Worm (Caenorhabditis elegans): ENCODE results near the gene pitr-3.

Gene pitr-3

DNA sequence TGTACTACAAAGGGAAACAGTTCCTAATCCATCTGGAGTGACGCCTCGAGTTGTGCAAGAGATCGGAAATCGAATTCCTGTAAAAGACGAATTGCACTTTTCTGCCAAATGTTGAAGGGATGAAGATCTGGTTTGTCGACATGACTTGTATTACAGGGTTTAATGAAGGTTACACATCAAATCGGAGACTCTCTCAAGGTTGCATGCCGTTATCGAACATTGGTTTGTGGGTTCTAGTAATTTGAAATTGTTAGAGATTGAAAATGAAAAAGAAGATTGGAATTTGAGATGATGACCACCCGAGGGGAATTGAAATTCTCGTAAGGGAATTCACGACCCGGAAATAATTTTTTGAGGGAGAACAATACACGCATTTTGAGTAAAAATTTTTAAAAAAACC, 25.1 kb upstream of the pitr-3 start (continued):
- TF ChIP-seq sma-3 (GFP tag; optimal IDR thresholded peaks at IDR 0.05): no peak
- no peak for TF ChIP-seq ztf-1 (GFP tag; conservative IDR thresholded peaks at IDR 0.05)
- TF ChIP-seq unc-39 (tag; optimal IDR thresholded peaks at IDR 0.05): no peak
- peak; percentile 8 for TF ChIP-seq nhr-6 (tag; optimal IDR thresholded peaks at IDR 0.05)

DNA sequence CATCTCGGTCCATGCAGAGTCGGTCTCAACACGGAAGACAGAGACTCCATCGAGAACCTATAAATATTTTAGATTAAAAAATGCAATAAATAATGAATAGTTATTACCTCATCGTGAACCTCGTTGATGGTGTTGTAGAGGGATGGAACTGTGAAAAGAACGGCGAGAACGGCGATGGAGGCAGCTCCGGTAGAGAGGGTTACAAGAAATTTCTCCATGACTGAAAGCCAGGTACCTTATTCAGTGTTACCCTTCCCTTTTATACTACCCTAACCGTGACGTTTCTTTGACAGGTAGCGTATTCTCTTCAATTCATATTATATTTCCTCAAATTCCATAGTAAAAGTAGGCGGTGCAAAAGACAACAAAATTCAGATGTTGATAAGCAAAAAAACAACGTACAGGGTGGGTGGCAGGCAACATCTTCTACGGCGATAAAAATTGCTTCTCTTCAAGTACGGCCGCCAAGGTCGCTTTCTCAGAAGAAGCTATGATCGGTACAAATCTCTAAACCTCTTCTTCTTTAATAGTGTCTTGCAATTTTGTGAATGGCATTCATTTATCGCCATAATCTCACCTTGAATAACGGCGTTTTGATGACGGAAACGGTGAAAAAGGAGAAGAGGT, 24.0 kb upstream of the pitr-3 start, which contains the start of gene col-10:
TSS of gene col-10 (minus strand) at position 235 of the 627 bp plus-strand sequence.
- TF ChIP-seq lin-11 (tag; optimal IDR thresholded peaks at IDR 0.05) (no peak), nhr-6 (tag; optimal IDR thresholded peaks at IDR 0.05) (no peak), unc-55 (GFP tag; optimal IDR thresholded peaks at IDR 0.05) (no peak), aly-2 (tag; optimal IDR thresholded peaks at IDR 0.05) (no peak), unc-39 (tag; optimal IDR thresholded peaks at IDR 0.05) (no peak), C34F6.9 (tag; optimal IDR thresholded peaks at IDR 0.05) (no peak), nhr-23 (tag; optimal IDR thresholded peaks at IDR 0.05) (no peak), lsy-2 (tag; optimal IDR thresholded peaks at IDR 0.05) (no peak), mdl-1 (tag; optimal IDR thresholded peaks at IDR 0.05) (no peak), nhr-237 (tag; optimal IDR thresholded peaks at IDR 0.05) (no peak), sem-4 (tag; optimal IDR thresholded peaks at IDR 0.05) (no peak), snpc-4 (tag; optimal IDR thresholded peaks at IDR 0.05) (no peak), lin-39 (tag; optimal IDR thresholded peaks at IDR 0.05) (no peak), ZK546.5 (tag; optimal IDR thresholded peaks at IDR 0.05) (no peak), mab-5 (tag; optimal IDR thresholded peaks at IDR 0.05) (no peak), fos-1 (tag; optimal IDR thresholded peaks at IDR 0.05) (peak; percentile 3), zag-1 (tag; optimal IDR thresholded peaks at IDR 0.05) (no peak), ceh-16 (tag; optimal IDR thresholded peaks at IDR 0.05) (peak; percentile 31), blmp-1 (tag; optimal IDR thresholded peaks at IDR 0.05; ENCODE audit: insufficient read depth) (peak; percentile 5), alr-1 (tag; optimal IDR thresholded peaks at IDR 0.05) (no peak), gmeb-1 (tag; optimal IDR thresholded peaks at IDR 0.05) (no peak), dmd-4 (tag; optimal IDR thresholded peaks at IDR 0.05) (no peak), ceh-82 (tag; optimal IDR thresholded peaks at IDR 0.05) (no peak), unc-62 (GFP tag; optimal IDR thresholded peaks at IDR 0.05) (no peak), crh-2 (tag; optimal IDR thresholded peaks at IDR 0.05) (peak; percentile 47), sma-3 (GFP tag; optimal IDR thresholded peaks at IDR 0.05) (peak; percentile 32), ama-1 (optimal IDR thresholded peaks at IDR 0.05) (peak; percentile 91), elt-3 (tag; optimal IDR thresholded peaks at IDR 0.05) (no peak), peb-1 (tag; optimal IDR thresholded peaks at IDR 0.05) (no peak), ztf-4 (tag; optimal IDR thresholded peaks at IDR 0.05) (no peak), skn-1 (tag; optimal IDR thresholded peaks at IDR 0.05) (no peak), egl-27 (tag; optimal IDR thresholded peaks at IDR 0.05) (peak; percentile 19), R02D3.7 (tag; optimal IDR thresholded peaks at IDR 0.05) (no peak), F13H6.1 (tag; optimal IDR thresholded peaks at IDR 0.05) (no peak), nhr-12 (tag; optimal IDR thresholded peaks at IDR 0.05) (no peak), elt-1 (tag; optimal IDR thresholded peaks at IDR 0.05) (no peak), nhr-11 (tag; optimal IDR thresholded peaks at IDR 0.05) (no peak), lin-13 (GFP tag; optimal IDR thresholded peaks at IDR 0.05) (no peak), nhr-25 (tag; optimal IDR thresholded peaks at IDR 0.05) (peak; percentile 44), nhr-10 (tag; optimal IDR thresholded peaks at IDR 0.05) (no peak), nhr-77 (tag; optimal IDR thresholded peaks at IDR 0.05) (no peak), ztf-1 (GFP tag; conservative IDR thresholded peaks at IDR 0.05) (no peak), Y55F3AM.14 (GFP tag; optimal IDR thresholded peaks at IDR 0.05) (no peak), nhr-129 (tag; optimal IDR thresholded peaks at IDR 0.05) (no peak), sma-9 (GFP tag; optimal IDR thresholded peaks at IDR 0.05) (peak; percentile 39), sma-9 (tag; optimal IDR thresholded peaks at IDR 0.05) (no peak), ztf-11 (tag; optimal IDR thresholded peaks at IDR 0.05) (no peak), nhr-21 (tag; optimal IDR thresholded peaks at IDR 0.05) (no peak), mbf-1 (tag; optimal IDR thresholded peaks at IDR 0.05) (no peak)

Data from whole organism, L2 larva.